Worm (Caenorhabditis elegans) whole organism, L4 larva: ENCODE data around the gene C06B3.1.

Experiments
- F10B5.3 ChIP-seq: sonication (generic microtip); optimal IDR thresholded peaks from 2 replicates; lab custom pipeline; 2016; ENCODE audit warnings: mild to moderate bottlenecking, missing genetic modification characterization, missing compliant biosample characterization
- R02D3.7 ChIP-seq: fragments of 150-350 bp; sonication (generic microtip); optimal IDR thresholded peaks from 3 replicates; lab custom pipeline; 2014; ENCODE audit warnings: missing biosample characterization, missing genetic modification characterization
- T20F7.1 ChIP-seq: fragments of 200-800 bp; sonication (Bioruptor generic); optimal IDR thresholded peaks from 2 replicates; lab custom pipeline; 2018; ENCODE audit warnings: mild to moderate bottlenecking, missing genetic modification characterization, missing compliant biosample characterization
- Y48G9A.11 ChIP-seq: fragments of 200-800 bp; sonication (Bioruptor generic); IDR thresholded peaks from 2 replicates; pipeline ENCODE4 v1.3.6; 2022; ENCODE audit warnings: missing genetic modification reagents, missing genetic modification characterization, missing compliant biosample characterization
- ZK546.5 ChIP-seq, 2 experiments: sonication (generic microtip); optimal IDR thresholded peaks; 2 replicates each; lab custom pipeline; 2017; ENCODE audit warnings: missing biosample characterization in 2 of 2, missing genetic modification characterization in 2 of 2
- aly-2 ChIP-seq: sonication (generic microtip); optimal IDR thresholded peaks from 2 replicates; lab custom pipeline; 2018; ENCODE audit warnings: missing biosample characterization, missing genetic modification characterization
- ama-1 ChIP-seq: fragments of 150-350 bp; optimal IDR thresholded peaks from 2 replicates; lab custom pipeline; 2014; ENCODE audit warnings: inconsistent platforms, mixed read lengths
- arid-1 ChIP-seq: fragments of 200-800 bp; sonication (Bioruptor generic); conservative IDR thresholded peaks from 2 replicates; pipeline ENCODE4 v1.3.6; 2022; ENCODE audit warnings: missing genetic modification reagents, missing genetic modification characterization, missing compliant biosample characterization
- ceh-20 ChIP-seq: fragments of 200-800 bp; sonication (Bioruptor generic); IDR thresholded peaks from 2 replicates; pipeline ENCODE4 v1.3.6; 2022; ENCODE audit warnings: missing genetic modification reagents, missing genetic modification characterization, missing compliant biosample characterization
- ceh-28 ChIP-seq: fragments of 150-350 bp; optimal IDR thresholded peaks from 2 replicates; lab custom pipeline; 2014; ENCODE audit warnings: missing biosample characterization, missing genetic modification reagents, missing genetic modification characterization
- ceh-32 ChIP-seq: sonication (generic microtip); optimal IDR thresholded peaks from 2 replicates; lab custom pipeline; 2016; ENCODE audit warnings: mild to moderate bottlenecking, missing genetic modification characterization, missing compliant biosample characterization; ENCODE audit not compliant: poor library complexity
- ceh-44 ChIP-seq: fragments of 200-800 bp; sonication (Bioruptor generic); IDR thresholded peaks from 2 replicates; pipeline ENCODE4 v1.3.6; 2022; ENCODE audit warnings: missing genetic modification reagents, missing genetic modification characterization, missing compliant biosample characterization
- ces-1 ChIP-seq: fragments of 150-350 bp; sonication (generic microtip); optimal IDR thresholded peaks from 4 replicates; lab custom pipeline; 2014; ENCODE audit warnings: missing biosample characterization, missing genetic modification reagents, missing genetic modification characterization
- cey-2 ChIP-seq: sonication (generic microtip); optimal IDR thresholded peaks from 3 replicates; lab custom pipeline; 2017; ENCODE audit warnings: missing genetic modification characterization, mild to moderate bottlenecking, missing compliant biosample characterization, antibody characterized with exemption, borderline replicate concordance; ENCODE audit not compliant: insufficient read depth
- ctbp-1 ChIP-seq: fragments of 200-800 bp; sonication (Bioruptor generic); IDR thresholded peaks from 2 replicates; pipeline ENCODE4 v1.3.6; 2022; ENCODE audit warnings: missing genetic modification reagents, missing genetic modification characterization, missing compliant biosample characterization
- daf-16 ChIP-seq, 3 experiments: sonication (generic microtip); optimal IDR thresholded peaks; 2 replicates each; lab custom pipeline; 2016 to 2017; ENCODE audit warnings: missing genetic modification characterization in 3 of 3, missing genetic modification reagents in 3 of 3, mild to moderate bottlenecking in 2 of 3, missing compliant biosample characterization in 2 of 3, missing biosample characterization in 1 of 3, moderate library complexity in 1 of 3
- daf-19 ChIP-seq: fragments of 200-800 bp; sonication (Bioruptor generic); conservative IDR thresholded peaks from 2 replicates; pipeline ENCODE4 v1.3.6; 2022; ENCODE audit warnings: missing genetic modification characterization, missing compliant biosample characterization
- dmd-6 ChIP-seq: fragments of 200-800 bp; sonication (Bioruptor generic); IDR thresholded peaks from 2 replicates; pipeline ENCODE4 v1.3.6; 2022; ENCODE audit warnings: missing genetic modification reagents, missing genetic modification characterization, missing compliant biosample characterization
- duxl-1 ChIP-seq: sonication (generic microtip); optimal IDR thresholded peaks from 2 replicates; lab custom pipeline; 2016; ENCODE audit warnings: mild to moderate bottlenecking, missing genetic modification characterization, moderate library complexity, missing compliant biosample characterization; ENCODE audit not compliant: poor library complexity
- dve-1 ChIP-seq: sonication (generic microtip); optimal IDR thresholded peaks from 2 replicates; lab custom pipeline; 2017; ENCODE audit warnings: antibody characterized with exemption, mild to moderate bottlenecking, missing genetic modification characterization, missing compliant biosample characterization; ENCODE audit not compliant: insufficient read depth
- gei-8 ChIP-seq: fragments of 200-800 bp; sonication (Bioruptor generic); optimal IDR thresholded peaks from 2 replicates; lab custom pipeline; 2018; ENCODE audit warnings: mild to moderate bottlenecking, missing genetic modification characterization, missing compliant biosample characterization
- hlh-11 ChIP-seq: fragments of 200-800 bp; sonication (Bioruptor generic); optimal IDR thresholded peaks from 2 replicates; lab custom pipeline; 2018; ENCODE audit warnings: mild to moderate bottlenecking, missing genetic modification characterization, missing compliant biosample characterization
- hlh-30 ChIP-seq: sonication (generic microtip); optimal IDR thresholded peaks from 2 replicates; lab custom pipeline; 2017; ENCODE audit warnings: antibody characterized with exemption, mild to moderate bottlenecking, missing genetic modification characterization, missing compliant biosample characterization; ENCODE audit not compliant: insufficient read depth
- hmg-1.1 ChIP-seq: fragments of 200-800 bp; sonication (Bioruptor generic); IDR thresholded peaks from 2 replicates; pipeline ENCODE4 v1.3.6; 2022; ENCODE audit warnings: missing genetic modification reagents, missing genetic modification characterization, missing compliant biosample characterization
- lin-15B ChIP-seq: fragments of 150-350 bp; sonication (generic microtip); optimal IDR thresholded peaks from 3 replicates; lab custom pipeline; 2014; ENCODE audit warnings: missing biosample characterization, missing genetic modification characterization
- lin-29 ChIP-seq: fragments of 200-800 bp; sonication (Bioruptor generic); IDR thresholded peaks from 2 replicates; pipeline ENCODE4 v1.3.6; 2022; ENCODE audit warnings: missing genetic modification reagents, missing genetic modification characterization, missing compliant biosample characterization
- lin-38 ChIP-seq: fragments of 200-800 bp; sonication (Bioruptor generic); IDR thresholded peaks from 2 replicates; pipeline ENCODE4 v1.3.6; 2022; ENCODE audit warnings: missing genetic modification reagents, missing genetic modification characterization, missing compliant biosample characterization
- lin-39 ChIP-seq: fragments of 150-350 bp; optimal IDR thresholded peaks from 2 replicates; lab custom pipeline; 2014; ENCODE audit warnings: missing biosample characterization, missing genetic modification reagents, missing genetic modification characterization
- lsy-2 ChIP-seq, 2 experiments: fragments of 150-350 bp in 1 of 2; sonication (generic microtip) in 1 of 2; optimal IDR thresholded peaks; 2 replicates each; lab custom pipeline; 2014 to 2017; ENCODE audit warnings: missing biosample characterization in 2 of 2, missing genetic modification characterization in 2 of 2
- mxl-3 ChIP-seq: fragments of 200-800 bp; sonication (Bioruptor generic); optimal IDR thresholded peaks from 2 replicates; lab custom pipeline; 2018; ENCODE audit warnings: mild to moderate bottlenecking, missing genetic modification characterization, missing compliant biosample characterization
- nhr-28 ChIP-seq: fragments of 150-350 bp; optimal IDR thresholded peaks from 2 replicates; lab custom pipeline; 2014; ENCODE audit warnings: missing biosample characterization, missing genetic modification characterization
- nhr-41 ChIP-seq: fragments of 200-800 bp; sonication (Bioruptor generic); IDR thresholded peaks from 2 replicates; pipeline ENCODE4 v1.3.6; 2022; ENCODE audit warnings: missing genetic modification reagents, missing genetic modification characterization, missing compliant biosample characterization
- nhr-42 ChIP-seq: fragments of 200-800 bp; sonication (Bioruptor generic); IDR thresholded peaks from 2 replicates; pipeline ENCODE4 v1.3.6; 2022; ENCODE audit warnings: missing genetic modification characterization, missing compliant biosample characterization
- nhr-6 ChIP-seq: fragments of 150-350 bp; optimal IDR thresholded peaks from 2 replicates; lab custom pipeline; 2014; ENCODE audit warnings: missing biosample characterization, missing genetic modification characterization
- nhr-77 ChIP-seq: fragments of 150-350 bp; optimal IDR thresholded peaks from 2 replicates; lab custom pipeline; 2014; ENCODE audit warnings: missing biosample characterization, missing genetic modification characterization
- pha-4 ChIP-seq, 2 experiments: fragments of 150-350 bp in 1 of 2; fragments of 200-800 bp in 1 of 2; sonication (Bioruptor generic) in 1 of 2; IDR thresholded peaks in 1 of 2; optimal IDR thresholded peaks in 1 of 2; 2 replicates each; pipeline versions ENCODE4 v1.3.6 to Lab custom; 2014 to 2022; ENCODE audit warnings: missing genetic modification characterization in 2 of 2, missing genetic modification reagents in 2 of 2, missing biosample characterization in 1 of 2, missing compliant biosample characterization in 1 of 2
- php-3 ChIP-seq: fragments of 200-800 bp; sonication (Bioruptor generic); IDR thresholded peaks from 2 replicates; pipeline ENCODE4 v1.3.6; 2022; ENCODE audit warnings: missing genetic modification reagents, missing genetic modification characterization, missing compliant biosample characterization
- pqm-1 ChIP-seq: sonication (generic microtip); optimal IDR thresholded peaks from 2 replicates; lab custom pipeline; 2017; ENCODE audit warnings: missing biosample characterization, missing genetic modification characterization
- rbr-2 ChIP-seq: sonication (generic microtip); optimal IDR thresholded peaks from 2 replicates; lab custom pipeline; 2016; ENCODE audit warnings: missing genotype, missing genetic modification characterization, missing compliant biosample characterization
- saeg-2 ChIP-seq: fragments of 200-800 bp; sonication (Bioruptor generic); IDR thresholded peaks from 2 replicates; pipeline ENCODE4 v1.3.6; 2022; ENCODE audit warnings: missing genetic modification reagents, missing genetic modification characterization, missing compliant biosample characterization
- sdz-12 ChIP-seq: fragments of 200-800 bp; sonication (Bioruptor generic); optimal IDR thresholded peaks from 2 replicates; lab custom pipeline; 2018; ENCODE audit warnings: mild to moderate bottlenecking, missing genetic modification characterization, missing compliant biosample characterization
- snpc-4 ChIP-seq: fragments of 150-350 bp; optimal IDR thresholded peaks from 2 replicates; lab custom pipeline; 2014; ENCODE audit warnings: missing biosample characterization, missing genetic modification characterization
- spr-1 ChIP-seq: sonication (generic microtip); optimal IDR thresholded peaks from 2 replicates; lab custom pipeline; 2016; ENCODE audit warnings: mild to moderate bottlenecking, missing genetic modification characterization, missing compliant biosample characterization
- spr-3 ChIP-seq: fragments of 200-800 bp; sonication (Bioruptor generic); optimal IDR thresholded peaks from 2 replicates; lab custom pipeline; 2018; ENCODE audit warnings: mild to moderate bottlenecking, missing genetic modification characterization, missing compliant biosample characterization
- tra-1 ChIP-seq: fragments of 200-800 bp; sonication (Bioruptor generic); IDR thresholded peaks from 2 replicates; pipeline ENCODE4 v1.3.6; 2022; ENCODE audit warnings: missing genetic modification reagents, missing genetic modification characterization, missing compliant biosample characterization
- unc-130 ChIP-seq: sonication (generic microtip); optimal IDR thresholded peaks from 2 replicates; lab custom pipeline; 2016; ENCODE audit warnings: missing genetic modification reagents, missing genetic modification characterization, missing compliant biosample characterization
- unc-39 ChIP-seq: sonication (generic microtip); optimal IDR thresholded peaks from 2 replicates; lab custom pipeline; 2017; ENCODE audit warnings: missing biosample characterization, missing genetic modification characterization
- vab-7 ChIP-seq: fragments of 200-800 bp; sonication (Bioruptor generic); IDR thresholded peaks from 2 replicates; pipeline ENCODE4 v1.3.6; 2022; ENCODE audit warnings: missing genetic modification reagents, missing genetic modification characterization, missing compliant biosample characterization
- zag-1 ChIP-seq: fragments of 150-350 bp; optimal IDR thresholded peaks from 2 replicates; lab custom pipeline; 2014; ENCODE audit warnings: missing biosample characterization, missing genetic modification characterization
- zfp-2 ChIP-seq: sonication (generic microtip); optimal IDR thresholded peaks from 2 replicates; lab custom pipeline; 2016; ENCODE audit warnings: mild to moderate bottlenecking, missing genetic modification characterization, missing compliant biosample characterization

C06B3.1 gene

ce11 chrV:13879241-13879640 is 23.4 kb upstream of the C06B3.1 start, which contains the start of gene lbp-7:
Gene lbp-7 (plus strand): TSS chrV:13879552.
- TF ChIP-seq ceh-28 (tag; lab: Kevin White, UChicago) = no peak
- peak; percentile 63 for TF ChIP-seq nhr-28 (tag; lab: Kevin White, UChicago)
- no peak for TF ChIP-seq mxl-3 (GFP tag; lab: Kevin White, UChicago)
- no peak for TF ChIP-seq lin-29
- TF ChIP-seq zfp-2 (tag; lab: Kevin White, UChicago) = no peak
- no peak for TF ChIP-seq ceh-44 (GFP tag; lab: Robert Waterston, UW)
- no peak for TF ChIP-seq zag-1 (tag; lab: Kevin White, UChicago)
- no peak for TF ChIP-seq aly-2
- no peak for TF ChIP-seq R02D3.7 (tag; lab: Kevin White, UChicago)
- no peak for TF ChIP-seq lsy-2 (tag; optimal IDR thresholded peaks at IDR 0.05; lab: Kevin White, UChicago)
- no peak for TF ChIP-seq sdz-12
- no peak for TF ChIP-seq Y48G9A.11 (GFP tag; lab: Robert Waterston, UW)
- peak; percentile 55 for TF ChIP-seq hlh-11 (tag; lab: Kevin White, UChicago)
- peak; percentile 5 for TF ChIP-seq nhr-77 (tag; lab: Kevin White, UChicago)
- TF ChIP-seq nhr-6 (tag; lab: Kevin White, UChicago) = peak; percentile 31
- no peak for TF ChIP-seq gei-8
- TF ChIP-seq unc-130 (GFP tag; lab: Kevin White, UChicago) = no peak
- no peak for TF ChIP-seq daf-16 (GFP tag; optimal IDR thresholded peaks at IDR 0.05; lab: Kevin White, UChicago)
- TF ChIP-seq daf-16 (tag; optimal IDR thresholded peaks at IDR 0.05; lab: Kevin White, UChicago) = peak; percentile 79
- TF ChIP-seq nhr-42 = no peak
- TF ChIP-seq ceh-32 = no peak
- no peak for TF ChIP-seq spr-1 (tag; lab: Kevin White, UChicago)
- no peak for TF ChIP-seq hmg-1.1 (GFP tag; lab: Robert Waterston, UW)
- no peak for TF ChIP-seq lin-39 (tag; lab: Kevin White, UChicago)
- TF ChIP-seq F10B5.3 (tag; lab: Kevin White, UChicago) = no peak
- TF ChIP-seq ama-1 (lab: Kevin White, UChicago) = no peak
- no peak for TF ChIP-seq cey-2 (tag; lab: Kevin White, UChicago)
- TF ChIP-seq snpc-4 (tag; lab: Kevin White, UChicago) = no peak
- TF ChIP-seq ctbp-1 (GFP tag; lab: Robert Waterston, UW) = no peak
- no peak for TF ChIP-seq rbr-2 (tag; lab: Kevin White, UChicago)
- no peak for TF ChIP-seq unc-39 (tag; lab: Kevin White, UChicago)
- no peak for TF ChIP-seq nhr-41
- no peak for TF ChIP-seq duxl-1 (tag; lab: Kevin White, UChicago)
- TF ChIP-seq arid-1 (GFP tag; lab: Robert Waterston, UW) = no peak
- no peak for TF ChIP-seq vab-7 (GFP tag; lab: Robert Waterston, UW)
- TF ChIP-seq saeg-2 (GFP tag; lab: Robert Waterston, UW) = no peak
- TF ChIP-seq hlh-30 (tag; lab: Kevin White, UChicago) = no peak
- TF ChIP-seq ZK546.5 (tag; optimal IDR thresholded peaks at IDR 0.05; lab: Kevin White, UChicago) = no peak
- no peak for TF ChIP-seq lin-15B
- no peak for TF ChIP-seq lin-38 (GFP tag; lab: Robert Waterston, UW)
- peak; percentile 81 for TF ChIP-seq dmd-6
- TF ChIP-seq T20F7.1 (GFP tag; lab: Kevin White, UChicago) = no peak
- peak; percentile 49 for TF ChIP-seq dve-1 (tag; lab: Kevin White, UChicago)
- no peak for TF ChIP-seq spr-3 (GFP tag; lab: Kevin White, UChicago)
- TF ChIP-seq ces-1 (GFP tag; lab: Kevin White, UChicago) = no peak
- TF ChIP-seq pqm-1 (tag; lab: Kevin White, UChicago) = peak; percentile 70
- TF ChIP-seq pha-4 (GFP tag; IDR thresholded peaks at IDR 0.05; lab: Robert Waterston, UW) = no peak
- TF ChIP-seq pha-4 (tag; optimal IDR thresholded peaks at IDR 0.05; lab: Kevin White, UChicago) = no peak
- TF ChIP-seq tra-1 = 0 out of 2 replicates have a peak, but pooled peaks have one; percentile 25
- peak; percentile 62; the same call in 1 of the 2 replicates for TF ChIP-seq php-3 (GFP tag; lab: Robert Waterston, UW)
- TF ChIP-seq daf-19 = no peak
- no peak for TF ChIP-seq ceh-20 (GFP tag; lab: Robert Waterston, UW)
